Fruit fly (Drosophila melanogaster): Measurements from ENCODE around the gene Unc-115a.

DNA sequence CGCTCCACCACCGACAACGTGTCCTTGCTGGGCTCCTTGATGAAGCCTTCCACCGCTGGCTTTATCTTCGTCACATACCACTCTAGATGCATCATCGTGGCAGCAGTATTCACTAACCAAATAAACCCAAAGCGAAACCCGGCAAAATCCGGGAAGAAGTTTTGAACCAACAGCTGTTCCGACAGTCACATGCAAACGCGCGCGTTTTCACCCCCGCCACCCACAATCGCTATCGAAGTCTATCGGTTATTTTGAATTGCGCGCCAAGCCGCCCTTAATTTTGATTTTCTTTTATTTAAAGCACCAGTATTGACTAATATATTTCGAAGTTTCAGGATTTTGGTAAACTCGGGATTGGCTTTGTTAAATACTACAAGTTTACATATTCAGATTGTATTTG lies 49.3 kb upstream of the Unc-115a start, which contains the start of gene Tti1:
- no peak for TF ChIP-seq EcR (GFP tag; optimal IDR thresholded peaks at IDR 0.05)
- TF ChIP-seq CG8478 (optimal IDR thresholded peaks at IDR 0.05): no peak
- no peak for TF ChIP-seq pan (optimal IDR thresholded peaks at IDR 0.05)
- no peak for TF ChIP-seq usp (GFP tag; optimal IDR thresholded peaks at IDR 0.05)
